Fruit fly (Drosophila melanogaster) whole organism, prepupa: ENCODE measurements around the gene CG3984.

Experiments
- fd59A ChIP-seq: fragments of 200-800 bp; sonication (Bioruptor generic); optimal IDR thresholded peaks from 2 replicates; lab custom pipeline; 2017; ENCODE audit warnings: missing biosample characterization, mild to moderate bottlenecking, missing genetic modification characterization, missing genetic modification reagents

CG3984 gene

DNA sequence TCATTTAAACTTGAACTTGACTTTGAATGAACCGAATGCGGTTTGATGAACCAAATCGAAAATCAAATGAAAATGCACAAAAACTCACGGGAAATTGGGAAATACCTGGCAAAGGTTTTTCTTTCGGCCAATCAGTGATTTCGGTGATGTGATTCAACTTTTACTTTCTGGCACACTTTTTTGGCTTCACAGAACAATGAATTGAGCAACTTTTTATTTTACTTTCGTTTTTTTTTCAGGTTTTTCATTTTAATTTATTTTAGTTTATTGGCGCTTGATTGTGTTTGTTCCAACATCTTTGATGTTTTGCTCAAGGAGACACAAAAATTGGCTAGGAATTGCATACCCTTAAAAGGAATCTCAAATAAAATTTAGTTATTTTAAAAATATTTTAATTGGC is 44.5 kb downstream of the CG3984 start, which contains the start of gene Mf:
Gene Mf (minus strand): TSS at position 44 of the 400 bp plus-strand sequence.
- TF ChIP-seq fd59A (GFP tag; lab: Kevin White, UChicago): no peak
- TF ChIP-seq, all 60 proteins: peak for 0
